Fruit fly (Drosophila melanogaster) whole organism: ENCODE data around the gene CG31343.

Experiments
- EcR ChIP-seq, 2 experiments: fragments of >200 bp; optimal IDR thresholded peaks; 2 replicates each; lab custom pipeline; 2017; ENCODE audit warnings: missing biosample characterization in 2 of 2, missing genetic modification characterization in 2 of 2, missing genetic modification reagents in 2 of 2
- psq ChIP-seq: fragments of >200 bp; optimal IDR thresholded peaks from 2 replicates; lab custom pipeline; 2017
- usp ChIP-seq: fragments of >200 bp; optimal IDR thresholded peaks from 2 replicates; lab custom pipeline; 2017; ENCODE audit warnings: missing biosample characterization, missing genetic modification characterization, mixed read lengths

DNA sequence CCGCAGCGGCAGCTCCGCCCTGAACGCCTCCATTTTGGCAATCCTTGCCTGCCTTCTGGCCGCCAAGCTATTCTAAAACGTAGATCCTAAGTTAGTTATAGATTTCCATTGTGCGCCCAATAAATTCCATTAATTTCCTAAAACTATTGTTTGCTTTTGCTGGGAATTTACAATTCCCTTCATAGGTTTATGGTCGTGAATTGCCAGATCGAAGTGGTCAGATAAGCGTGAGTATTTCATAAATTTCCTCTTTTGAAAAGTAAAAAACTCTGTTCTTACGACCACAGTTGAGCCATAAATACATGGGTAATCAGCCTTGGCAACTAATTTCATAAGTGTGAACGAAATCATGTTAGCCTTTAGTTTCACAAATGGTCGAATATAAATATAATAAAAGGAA is 8.0 kb downstream of the CG31343 start:
- TF ChIP-seq psq (lab: Kevin White, UChicago) (no peak), EcR (GFP tag; optimal IDR thresholded peaks at IDR 0.05; lab: Kevin White, UChicago) (no peak), usp (no peak)
